Fruit fly (Drosophila melanogaster) whole organism, prepupa: ENCODE results near the gene KP78a.

Source experiments
- Blimp-1 ChIP-seq: fragments of 200-800 bp; sonication (Bioruptor generic); optimal IDR thresholded peaks from 3 replicates; lab custom pipeline; 2017; ENCODE audit warnings: missing biosample characterization, missing genetic modification characterization, mild to moderate bottlenecking, moderate library complexity, missing genetic modification reagents
- CG10631 ChIP-seq: fragments of 200-800 bp; sonication (Bioruptor generic); optimal IDR thresholded peaks from 2 replicates; lab custom pipeline; 2016; ENCODE audit warnings: missing biosample characterization, missing genetic modification characterization
- CG10669 ChIP-seq: fragments of 200-800 bp; sonication (Bioruptor generic); optimal IDR thresholded peaks from 3 replicates; lab custom pipeline; 2018; ENCODE audit warnings: missing biosample characterization, mild to moderate bottlenecking, missing genetic modification characterization, moderate library complexity
- CG11294 ChIP-seq: fragments of 200-800 bp; sonication (Bioruptor generic); IDR thresholded peaks from 2 replicates; pipeline ENCODE4 v1.3.6; 2022; ENCODE audit warnings: missing biosample characterization, missing genetic modification characterization
- CG11762 ChIP-seq: fragments of 200-800 bp; sonication (Bioruptor generic); optimal IDR thresholded peaks from 3 replicates; lab custom pipeline; 2016; ENCODE audit warnings: missing biosample characterization, missing genetic modification characterization; ENCODE audit not compliant: insufficient read depth
- CG11902 ChIP-seq: fragments of 200-800 bp; sonication (Bioruptor generic); optimal IDR thresholded peaks from 3 replicates; lab custom pipeline; 2016; ENCODE audit warnings: missing biosample characterization, missing genetic modification characterization
- CG15336 ChIP-seq: fragments of 200-800 bp; sonication (Bioruptor generic); IDR thresholded peaks from 2 replicates; pipeline ENCODE4 v1.3.6; 2022; ENCODE audit warnings: missing biosample characterization, missing genetic modification characterization
- CG3032 ChIP-seq: fragments of 200-800 bp; optimal IDR thresholded peaks from 2 replicates; lab custom pipeline; 2019; ENCODE audit warnings: missing biosample characterization, mild to moderate bottlenecking, missing genetic modification characterization, moderate library complexity
- CG31627 ChIP-seq: fragments of 200-800 bp; sonication (Bioruptor generic); optimal IDR thresholded peaks from 3 replicates; lab custom pipeline; 2016; ENCODE audit warnings: missing biosample characterization, missing genetic modification characterization
- CG32006 ChIP-seq: fragments of 200-800 bp; sonication (Bioruptor generic); optimal IDR thresholded peaks from 3 replicates; lab custom pipeline; 2017; ENCODE audit warnings: missing biosample characterization, mild to moderate bottlenecking, missing genetic modification characterization
- CG3919 ChIP-seq: fragments of 200-800 bp; sonication (Bioruptor generic); optimal IDR thresholded peaks from 3 replicates; lab custom pipeline; 2016; ENCODE audit warnings: missing biosample characterization, missing genetic modification characterization
- CG4318 ChIP-seq: fragments of 200-800 bp; sonication (Bioruptor generic); optimal IDR thresholded peaks from 3 replicates; lab custom pipeline; 2017; ENCODE audit warnings: missing biosample characterization, mild to moderate bottlenecking, missing genetic modification characterization
- CG6163 ChIP-seq: fragments of 200-800 bp; sonication (Bioruptor generic); IDR thresholded peaks from 3 replicates; pipeline ENCODE4 v1.3.6; 2022; ENCODE audit warnings: missing biosample characterization, missing genetic modification characterization
- CG6792 ChIP-seq: fragments of 200-800 bp; sonication (Bioruptor generic); optimal IDR thresholded peaks from 3 replicates; lab custom pipeline; 2016; ENCODE audit warnings: missing biosample characterization, missing genetic modification characterization
- CG6808 ChIP-seq: fragments of 200-800 bp; sonication (Bioruptor generic); optimal IDR thresholded peaks from 3 replicates; lab custom pipeline; 2017; ENCODE audit warnings: missing biosample characterization, missing genetic modification characterization, mild to moderate bottlenecking, moderate library complexity, missing genetic modification reagents
- CG6854 ChIP-seq: fragments of 200-800 bp; sonication (Bioruptor generic); optimal IDR thresholded peaks from 2 replicates; lab custom pipeline; 2017; ENCODE audit warnings: missing biosample characterization, mild to moderate bottlenecking, missing genetic modification characterization
- CG8119 ChIP-seq: fragments of 200-800 bp; sonication (Bioruptor generic); IDR thresholded peaks from 3 replicates; pipeline ENCODE4 v1.3.6; 2022; ENCODE audit warnings: missing biosample characterization, missing genetic modification characterization
- CG8632 ChIP-seq: fragments of 200-800 bp; sonication (Bioruptor generic); optimal IDR thresholded peaks from 3 replicates; lab custom pipeline; 2016; ENCODE audit warnings: missing biosample characterization, missing genetic modification characterization
- Eip78C ChIP-seq: fragments of 200-800 bp; sonication (Bioruptor generic); peaks from one replicate; lab custom pipeline; 2016; ENCODE audit warnings: missing biosample characterization, missing genetic modification characterization
- Eip93F ChIP-seq: fragments of 200-800 bp; sonication (Bioruptor generic); optimal IDR thresholded peaks from 2 replicates; lab custom pipeline; 2016; ENCODE audit warnings: missing biosample characterization, mild to moderate bottlenecking, missing genetic modification characterization
- Ets21C ChIP-seq: fragments of 200-800 bp; sonication (Bioruptor generic); optimal IDR thresholded peaks from 3 replicates; lab custom pipeline; 2016; ENCODE audit warnings: missing biosample characterization, missing genetic modification characterization
- Ets96B ChIP-seq: fragments of 200-800 bp; optimal IDR thresholded peaks from 2 replicates; lab custom pipeline; 2019; ENCODE audit warnings: missing biosample characterization, mild to moderate bottlenecking, missing genetic modification characterization, moderate library complexity
- Hr39 ChIP-seq: fragments of 200-800 bp; sonication (Bioruptor generic); optimal IDR thresholded peaks from 2 replicates; lab custom pipeline; 2016; ENCODE audit warnings: missing biosample characterization, missing genetic modification characterization
- Hr4 ChIP-seq: fragments of 200-800 bp; sonication (Bioruptor generic); optimal IDR thresholded peaks from 3 replicates; lab custom pipeline; 2016; ENCODE audit warnings: missing biosample characterization, missing genetic modification characterization
- Smox ChIP-seq: fragments of 200-800 bp; sonication (Bioruptor generic); optimal IDR thresholded peaks from 3 replicates; lab custom pipeline; 2016; ENCODE audit warnings: missing biosample characterization, missing genetic modification characterization
- Sox102F ChIP-seq: fragments of 200-800 bp; sonication (Bioruptor generic); optimal IDR thresholded peaks from 2 replicates; lab custom pipeline; 2016; ENCODE audit warnings: missing biosample characterization, mild to moderate bottlenecking, missing genetic modification characterization
- Sox14 ChIP-seq: fragments of 200-800 bp; sonication (Bioruptor generic); optimal IDR thresholded peaks from 3 replicates; lab custom pipeline; 2016; ENCODE audit warnings: missing biosample characterization, missing genetic modification characterization
- Sox15 ChIP-seq: fragments of 200-800 bp; sonication (Bioruptor generic); optimal IDR thresholded peaks from 3 replicates; lab custom pipeline; 2016; ENCODE audit warnings: missing biosample characterization, missing genetic modification characterization
- cyc ChIP-seq: fragments of 200-800 bp; sonication (Bioruptor generic); optimal IDR thresholded peaks from 3 replicates; lab custom pipeline; 2016; ENCODE audit warnings: missing biosample characterization, missing genetic modification characterization
- dac ChIP-seq: fragments of 200-800 bp; sonication (Bioruptor generic); optimal IDR thresholded peaks from 2 replicates; lab custom pipeline; 2017; ENCODE audit warnings: missing biosample characterization, mild to moderate bottlenecking, missing genetic modification characterization
- dsx ChIP-seq: fragments of 200-800 bp; optimal IDR thresholded peaks from 3 replicates; lab custom pipeline; 2019; ENCODE audit warnings: missing biosample characterization, mild to moderate bottlenecking, missing genetic modification characterization, moderate library complexity; ENCODE audit not compliant: poor library complexity, severe bottlenecking
- eg ChIP-seq: fragments of 200-800 bp; sonication (Bioruptor generic); IDR thresholded peaks from 3 replicates; pipeline ENCODE4 v1.3.6; 2022; ENCODE audit warnings: missing biosample characterization, missing genetic modification characterization
- esn ChIP-seq: fragments of 200-800 bp; sonication (Bioruptor generic); optimal IDR thresholded peaks from 2 replicates; lab custom pipeline; 2016; ENCODE audit warnings: missing biosample characterization, mild to moderate bottlenecking, missing genetic modification characterization, moderate library complexity
- fkh ChIP-seq: fragments of 200-800 bp; sonication (Bioruptor generic); optimal IDR thresholded peaks from 3 replicates; lab custom pipeline; 2017; ENCODE audit warnings: missing biosample characterization, mild to moderate bottlenecking, missing genetic modification characterization, moderate library complexity
- lz ChIP-seq: fragments of 200-800 bp; sonication (Bioruptor generic); optimal IDR thresholded peaks from 3 replicates; lab custom pipeline; 2016; ENCODE audit warnings: missing biosample characterization, missing genetic modification characterization
- pdm3 ChIP-seq: fragments of 200-800 bp; sonication (Bioruptor generic); optimal IDR thresholded peaks from 3 replicates; lab custom pipeline; 2016; ENCODE audit warnings: missing biosample characterization, missing genetic modification characterization
- svp ChIP-seq: fragments of 200-800 bp; sonication (Bioruptor generic); peaks from one replicate; lab custom pipeline; 2016; ENCODE audit warnings: missing biosample characterization, missing genetic modification characterization
- topi ChIP-seq: fragments of 200-800 bp; sonication (Bioruptor generic); optimal IDR thresholded peaks from 3 replicates; lab custom pipeline; 2016; ENCODE audit warnings: missing biosample characterization, missing genetic modification characterization

Gene KP78a

DNA sequence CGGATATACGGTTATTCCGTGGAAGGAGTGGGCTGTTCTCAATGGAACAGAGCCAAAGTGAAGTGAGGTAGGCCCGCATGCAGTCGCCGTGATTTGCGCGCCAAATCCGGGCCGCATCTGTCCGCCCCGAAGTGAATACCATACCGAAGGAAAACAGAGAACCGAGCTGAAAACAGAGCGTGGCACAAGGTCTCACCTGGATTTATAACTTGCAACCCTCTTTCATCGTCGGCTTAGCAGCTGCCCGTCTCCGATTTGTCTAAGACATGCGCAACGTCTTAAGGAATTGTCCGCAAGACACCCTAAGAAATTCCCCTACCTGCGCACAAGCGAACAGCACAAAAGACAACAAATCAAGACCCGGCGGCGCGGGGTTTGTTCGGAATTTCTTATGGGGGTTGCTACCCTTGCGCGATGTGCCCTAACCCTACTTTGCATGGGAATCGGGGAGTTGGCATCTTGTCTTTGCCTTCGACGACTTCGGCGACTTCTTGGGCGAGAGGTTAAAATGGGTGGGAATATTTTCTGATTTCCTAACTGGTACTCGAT, 25.7 kb upstream of the KP78a start:
- TF ChIP-seq CG15336 (GFP tag; lab: Robert Waterston, UW) (no peak), Hr4 (GFP tag; lab: Kevin White, UChicago) (no peak), dsx (GFP tag; lab: Kevin White, UChicago) (no peak), CG11294 (GFP tag; lab: Robert Waterston, UW) (no peak), cyc (GFP tag; lab: Kevin White, UChicago) (no peak), Sox14 (no peak), dac (GFP tag; lab: Kevin White, UChicago) (no peak), Hr39 (GFP tag; lab: Kevin White, UChicago) (no peak), CG6792 (GFP tag; lab: Kevin White, UChicago) (no peak)

dm6 chr3R:11375142-11375541, 22.2 kb upstream of the KP78a start:
- TF ChIP-seq Eip93F (GFP tag; lab: Kevin White, UChicago) (no peak), CG10631 (no peak), CG8119 (GFP tag; lab: Robert Waterston, UW) (no peak), CG3032 (tag; lab: Kevin White, UChicago) (no peak), CG31627 (GFP tag; lab: Kevin White, UChicago) (no peak), cyc (GFP tag; lab: Kevin White, UChicago) (no peak), CG6808 (no peak), CG6854 (GFP tag; lab: Kevin White, UChicago) (no peak), CG10669 (GFP tag; lab: Kevin White, UChicago) (no peak), Smox (no peak), dac (GFP tag; lab: Kevin White, UChicago) (no peak), pdm3 (GFP tag; lab: Kevin White, UChicago) (no peak), fkh (no peak), CG11762 (GFP tag; lab: Kevin White, UChicago) (no peak), Blimp-1 (GFP tag; lab: Kevin White, UChicago) (no peak), CG11902 (GFP tag; lab: Kevin White, UChicago) (no peak), CG32006 (no peak), eg (no peak), topi (GFP tag; lab: Kevin White, UChicago) (no peak), CG8632 (GFP tag; lab: Kevin White, UChicago) (no peak)

DNA sequence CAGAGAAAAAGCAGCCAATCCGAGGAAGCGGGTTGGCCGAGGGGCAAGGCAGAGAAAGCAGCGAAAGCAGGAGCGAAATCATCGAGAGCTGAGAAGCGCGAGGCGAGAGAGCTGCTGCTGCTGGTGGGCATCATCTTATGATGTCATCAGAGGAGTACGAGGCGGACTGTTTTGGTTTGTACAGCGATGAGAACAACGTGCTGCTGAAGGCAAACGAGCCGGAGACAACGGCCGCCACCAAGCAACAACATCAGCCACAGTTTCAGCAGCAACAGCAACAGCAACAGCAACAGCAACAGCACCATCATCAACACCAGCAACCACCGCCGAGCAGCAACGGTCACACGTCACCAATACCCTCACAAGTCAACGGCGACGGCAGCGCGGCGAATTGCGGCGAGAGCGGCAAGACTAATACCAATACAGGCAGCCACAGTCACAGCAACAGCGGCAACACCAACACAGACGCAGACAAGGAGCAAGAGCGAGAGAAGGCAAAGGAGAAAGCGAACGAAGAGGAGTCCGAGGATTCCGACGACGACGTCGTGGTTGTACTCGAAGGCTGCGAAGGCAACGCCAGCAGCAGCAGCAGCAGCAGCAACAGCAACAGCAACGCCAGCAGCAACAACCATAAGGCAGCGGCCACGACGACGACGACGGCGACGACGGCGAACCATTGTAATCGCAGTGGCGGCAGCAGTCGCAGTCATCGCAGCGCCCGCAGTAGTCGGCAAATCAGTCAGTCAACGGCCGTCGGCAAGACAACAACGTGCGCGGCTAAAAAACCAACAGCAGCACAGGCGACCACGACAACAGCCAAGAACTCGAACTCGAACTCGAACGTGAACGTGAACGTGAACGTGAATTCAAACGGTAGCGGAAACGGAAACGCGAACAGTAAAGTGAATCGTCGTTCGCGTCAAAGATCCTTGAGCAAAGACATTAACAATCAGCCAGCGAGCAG, 19.4 kb upstream of the KP78a start:
- TF ChIP-seq Ets96B (tag; lab: Kevin White, UChicago) (no peak), Sox102F (GFP tag; lab: Kevin White, UChicago) (peak; percentile 46), lz (GFP tag; lab: Kevin White, UChicago) (no peak), eg (0 out of 3 replicates have a peak, but pooled peaks have one; percentile 24), CG6163 (0 out of 3 replicates have a peak, but pooled peaks have one; percentile 34), CG4318 (no peak), CG10669 (GFP tag; lab: Kevin White, UChicago) (no peak), CG11902 (GFP tag; lab: Kevin White, UChicago) (no peak), esn (GFP tag; lab: Kevin White, UChicago) (peak; percentile 24), CG6792 (GFP tag; lab: Kevin White, UChicago) (no peak), Ets21C (GFP tag; lab: Kevin White, UChicago) (no peak), Sox15 (GFP tag; lab: Kevin White, UChicago) (no peak), Hr4 (GFP tag; lab: Kevin White, UChicago) (no peak), CG10631 (no peak), pdm3 (GFP tag; lab: Kevin White, UChicago) (no peak), CG3919 (GFP tag; lab: Kevin White, UChicago) (peak; percentile 57), Hr39 (GFP tag; lab: Kevin White, UChicago) (no peak), Eip78C (peak; percentile 35), topi (GFP tag; lab: Kevin White, UChicago) (peak; percentile 20), dsx (GFP tag; lab: Kevin White, UChicago) (no peak), svp (GFP tag; lab: Kevin White, UChicago) (peak; percentile 60)
